Fruit fly (Drosophila melanogaster): ENCODE results near the gene CG11786.

Gene CG11786

DNA sequence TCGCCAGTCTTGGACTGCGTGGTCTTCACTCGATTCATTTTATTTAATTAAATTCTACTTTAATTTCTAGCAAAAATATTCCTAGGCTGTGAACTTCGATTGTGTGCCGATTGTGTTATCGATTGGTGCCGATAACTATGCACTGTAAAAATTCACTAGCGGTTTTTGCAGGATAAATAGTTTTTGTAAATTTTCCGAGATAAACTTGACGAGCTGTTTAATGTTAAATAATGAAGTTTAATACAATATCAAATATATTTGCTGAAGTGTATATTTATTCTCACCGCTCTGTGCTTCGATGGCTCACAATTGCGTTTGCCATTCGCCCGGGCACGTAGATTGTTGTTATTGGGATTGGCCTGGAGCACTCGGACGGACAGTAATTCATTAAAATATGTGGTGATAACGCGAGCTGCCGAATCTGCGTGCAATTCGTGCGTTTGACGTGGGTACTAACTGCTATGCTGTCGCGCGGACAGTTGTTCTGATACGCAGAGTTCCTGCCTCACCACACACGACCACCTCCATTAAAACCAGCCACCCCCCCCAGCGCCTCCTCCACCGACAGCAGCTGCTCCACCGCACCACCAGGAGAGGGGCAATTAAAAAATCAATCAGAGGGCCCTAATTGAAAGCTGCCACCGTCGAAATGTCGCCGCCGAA, 21.1 kb upstream of the CG11786 start, which contains the start of the genes EMC6 and Hr96 (continued):
- peak; percentile 88 for TF ChIP-seq CG10462 (GFP tag; optimal IDR thresholded peaks at IDR 0.05)
- TF ChIP-seq trh (GFP tag; optimal IDR thresholded peaks at IDR 0.05), result peak; percentile 89
- TF ChIP-seq CG6689 (GFP tag; IDR thresholded peaks at IDR 0.05), result peak; percentile 91
- TF ChIP-seq Sry-δ (GFP tag; optimal IDR thresholded peaks at IDR 0.05), result peak; percentile 76
- peak; percentile 91 for TF ChIP-seq CG18619 (GFP tag; optimal IDR thresholded peaks at IDR 0.05)
- TF ChIP-seq CG15269 (tag; optimal IDR thresholded peaks at IDR 0.05), result peak; percentile 94
- TF ChIP-seq Jarid2 (GFP tag; optimal IDR thresholded peaks at IDR 0.05), result no peak
- peak; percentile 76 for TF ChIP-seq kni (GFP tag; optimal IDR thresholded peaks at IDR 0.05)
- peak; percentile 91 for TF ChIP-seq CG6272 (GFP tag; IDR thresholded peaks at IDR 0.05)
- peak; percentile 82 for TF ChIP-seq CG7357 (GFP tag; IDR thresholded peaks at IDR 0.05)
- peak; percentile 70 for TF ChIP-seq CG6791 (GFP tag; IDR thresholded peaks at IDR 0.05; ENCODE audit: partially characterized antibody)
- TF ChIP-seq CG5953 (GFP tag; IDR thresholded peaks at IDR 0.05), result peak; percentile 93
- TF ChIP-seq CG7372 (GFP tag; IDR thresholded peaks at IDR 0.05), result peak; percentile 91
- TF ChIP-seq cato (GFP tag; optimal IDR thresholded peaks at IDR 0.05; ENCODE audit: borderline replicate concordance), result peak; percentile 92
- peak; percentile 90 for TF ChIP-seq onecut (GFP tag; IDR thresholded peaks at IDR 0.05)
- TF ChIP-seq odd (GFP tag; optimal IDR thresholded peaks at IDR 0.05), result peak; percentile 79
- peak; percentile 74; the same call in 1 of the 2 replicates for TF ChIP-seq nerfin-2 (GFP tag; IDR thresholded peaks at IDR 0.05; ENCODE audit: partially characterized antibody)
- TF ChIP-seq CG17568 (GFP tag; optimal IDR thresholded peaks at IDR 0.05), result no peak
- peak; percentile 89 for TF ChIP-seq Rx (GFP tag; IDR thresholded peaks at IDR 0.05)
- peak; percentile 88 for TF ChIP-seq sd (tag; optimal IDR thresholded peaks at IDR 0.05)
- peak; percentile 79 for TF ChIP-seq wor (GFP tag; IDR thresholded peaks at IDR 0.05)
- TF ChIP-seq pnt (GFP tag; optimal IDR thresholded peaks at IDR 0.05), result peak; percentile 83
- TF ChIP-seq CG7839 (tag; optimal IDR thresholded peaks at IDR 0.05), result peak; percentile 94
- peak; percentile 89 for TF ChIP-seq CG5245 (GFP tag; optimal IDR thresholded peaks at IDR 0.05)
- peak; percentile 96 for TF ChIP-seq CG12391 (tag; optimal IDR thresholded peaks at IDR 0.05)
- peak; percentile 94 for TF ChIP-seq CG14710 (tag; optimal IDR thresholded peaks at IDR 0.05)
- peak; percentile 77 for TF ChIP-seq CG13287 (GFP tag; IDR thresholded peaks at IDR 0.05; ENCODE audit: partially characterized antibody)
- TF ChIP-seq wdn (GFP tag; IDR thresholded peaks at IDR 0.05), result peak; percentile 93
- peak; percentile 94 for TF ChIP-seq CG2712 (tag; optimal IDR thresholded peaks at IDR 0.05)
- TF ChIP-seq twi (tag; optimal IDR thresholded peaks at IDR 0.05), result peak; percentile 84
- TF ChIP-seq ssp (GFP tag; IDR thresholded peaks at IDR 0.05), result peak; percentile 75
- peak; percentile 93 for TF ChIP-seq sisA (GFP tag; IDR thresholded peaks at IDR 0.05)
- TF ChIP-seq repo (GFP tag; optimal IDR thresholded peaks at IDR 0.05), result peak; percentile 82
- peak; percentile 93 for TF ChIP-seq CG17359 (tag; optimal IDR thresholded peaks at IDR 0.05)
- TF ChIP-seq CG31388 (GFP tag; optimal IDR thresholded peaks at IDR 0.05), result peak; percentile 71
- TF ChIP-seq CG6654 (GFP tag; optimal IDR thresholded peaks at IDR 0.05), result peak; percentile 72
- TF ChIP-seq jumu (GFP tag; optimal IDR thresholded peaks at IDR 0.05), result peak; percentile 89
- peak; percentile 79 for TF ChIP-seq croc (GFP tag; conservative IDR thresholded peaks at IDR 0.05)
- TF ChIP-seq CG10147 (GFP tag; optimal IDR thresholded peaks at IDR 0.05), result peak; percentile 90
- peak; percentile 93 for TF ChIP-seq CG1647 (GFP tag; optimal IDR thresholded peaks at IDR 0.05)
- TF ChIP-seq cad (GFP tag; optimal IDR thresholded peaks at IDR 0.05), result no peak
- TF ChIP-seq gfzf (GFP tag; optimal IDR thresholded peaks at IDR 0.05), result peak; percentile 66
- peak; percentile 71; the same call in 1 of the 2 replicates for TF ChIP-seq bowl (GFP tag; IDR thresholded peaks at IDR 0.05)
- peak; percentile 82 for TF ChIP-seq CG11398 (GFP tag; optimal IDR thresholded peaks at IDR 0.05)
- peak; percentile 76 for TF ChIP-seq Bgb (GFP tag; IDR thresholded peaks at IDR 0.05; ENCODE audit: partially characterized antibody)
- peak; percentile 65 for TF ChIP-seq dan (GFP tag; IDR thresholded peaks at IDR 0.05)
- TF ChIP-seq CG9609 (GFP tag; optimal IDR thresholded peaks at IDR 0.05), result peak; percentile 91
- peak; percentile 86 for TF ChIP-seq CG7987 (GFP tag; optimal IDR thresholded peaks at IDR 0.05)
- no peak for TF ChIP-seq Eip74EF (GFP tag; optimal IDR thresholded peaks at IDR 0.05)

Measured in whole organism, embryonic.